Worm (Caenorhabditis elegans) whole organism, early embryonic: Measurements from ENCODE around the gene F20D6.6.

Experiments used
- B0310.2 ChIP-seq: sonication (generic microtip); optimal IDR thresholded peaks from 2 replicates; lab custom pipeline; 2016; ENCODE audit warnings: mild to moderate bottlenecking, missing genetic modification characterization, missing compliant biosample characterization
- ama-1 ChIP-seq: fragments of 150-350 bp; optimal IDR thresholded peaks from 2 replicates; lab custom pipeline; 2014
- ceh-36 ChIP-seq: sonication (generic microtip); optimal IDR thresholded peaks from 2 replicates; lab custom pipeline; 2016; ENCODE audit warnings: missing genetic modification characterization, inconsistent platforms, missing compliant biosample characterization
- ets-7 ChIP-seq: sonication (generic microtip); optimal IDR thresholded peaks from 2 replicates; lab custom pipeline; 2016; ENCODE audit warnings: missing genotype, missing genetic modification characterization, missing compliant biosample characterization
- flt-1 ChIP-seq: fragments of 200-800 bp; sonication (Bioruptor generic); IDR thresholded peaks from 2 replicates; pipeline ENCODE4 v1.3.6; 2022; ENCODE audit warnings: missing genetic modification characterization, missing compliant biosample characterization
- hnd-1 ChIP-seq: sonication (generic microtip); optimal IDR thresholded peaks from 2 replicates; lab custom pipeline; 2016; ENCODE audit warnings: missing genetic modification characterization, missing compliant biosample characterization
- pes-1 ChIP-seq: fragments of 200-800 bp; sonication (Bioruptor generic); IDR thresholded peaks from 2 replicates; pipeline ENCODE4 v1.3.6; 2022; ENCODE audit warnings: missing genetic modification reagents, missing genetic modification characterization, missing compliant biosample characterization
- tra-4 ChIP-seq: sonication (generic microtip); optimal IDR thresholded peaks from 2 replicates; lab custom pipeline; 2017; ENCODE audit warnings: missing genetic modification characterization, missing compliant biosample characterization

ce11 chrV:8171688-8172087 lies 12.0 kb downstream of the F20D6.6 start:
- no peak for TF ChIP-seq ceh-36 (tag; lab: Kevin White, UChicago)
- TF ChIP-seq ama-1 = no peak
- no peak for TF ChIP-seq flt-1
- no peak for TF ChIP-seq tra-4
- TF ChIP-seq B0310.2 (tag; lab: Kevin White, UChicago) = no peak
- TF ChIP-seq hnd-1 (tag; lab: Kevin White, UChicago) = no peak
- TF ChIP-seq ets-7 (tag; lab: Kevin White, UChicago) = no peak
- no peak for TF ChIP-seq pes-1 (GFP tag; lab: Robert Waterston, UW)
